Worm (Caenorhabditis elegans) whole organism, early embryonic: ENCODE data around the gene clec-187.

Source experiments
- B0310.2 ChIP-seq: sonication (generic microtip); optimal IDR thresholded peaks from 2 replicates; lab custom pipeline; 2016; ENCODE audit warnings: mild to moderate bottlenecking, missing genetic modification characterization, missing compliant biosample characterization
- F13C5.2 ChIP-seq: sonication (generic microtip); optimal IDR thresholded peaks from 2 replicates; lab custom pipeline; 2017; ENCODE audit warnings: mild to moderate bottlenecking, missing genetic modification characterization, inconsistent platforms, missing compliant biosample characterization
- aly-1 ChIP-seq: sonication (generic microtip); optimal IDR thresholded peaks from 2 replicates; lab custom pipeline; 2016; ENCODE audit warnings: missing genetic modification characterization, missing compliant biosample characterization
- ama-1 ChIP-seq: fragments of 150-350 bp; optimal IDR thresholded peaks from 2 replicates; lab custom pipeline; 2014
- hmg-4 ChIP-seq: fragments of 200-800 bp; sonication (Bioruptor generic); optimal IDR thresholded peaks from 2 replicates; lab custom pipeline; 2018; ENCODE audit warnings: mild to moderate bottlenecking, missing genetic modification characterization, missing compliant biosample characterization
- pes-1 ChIP-seq: fragments of 200-800 bp; sonication (Bioruptor generic); IDR thresholded peaks from 2 replicates; pipeline ENCODE4 v1.3.6; 2022; ENCODE audit warnings: missing genetic modification reagents, missing genetic modification characterization, missing compliant biosample characterization
- tbx-37 ChIP-seq: fragments of 200-800 bp; sonication (Bioruptor generic); conservative IDR thresholded peaks from 2 replicates; pipeline ENCODE4 v1.3.6; 2022; ENCODE audit warnings: missing genetic modification reagents, missing genetic modification characterization, missing compliant biosample characterization

ce11 chrIV:12849030-12849560 lies 22.2 kb downstream of the clec-187 start, which contains the start of gene srf-3:
- TF ChIP-seq hmg-4 (GFP tag; lab: Kevin White, UChicago) (no peak), pes-1 (GFP tag; lab: Robert Waterston, UW) (no peak), ama-1 (lab: Kevin White, UChicago) (no peak), F13C5.2 (tag; lab: Kevin White, UChicago) (no peak), B0310.2 (tag; lab: Kevin White, UChicago) (no peak), tbx-37 (GFP tag; lab: Robert Waterston, UW) (no peak), aly-1 (no peak)
